Fruit fly (Drosophila melanogaster) whole organism, embryonic: ENCODE measurements around the gene pont.

Source experiments
- Atf-2 ChIP-seq: fragments of 200-800 bp; sonication (Bioruptor generic); optimal IDR thresholded peaks from 2 replicates; lab custom pipeline; 2016; ENCODE audit warnings: missing biosample characterization, missing genetic modification characterization
- Atf6 ChIP-seq: fragments of 200-800 bp; sonication (Bioruptor generic); IDR thresholded peaks from 2 replicates; pipeline ENCODE4 v1.3.6; 2022; ENCODE audit warnings: missing biosample characterization, missing genetic modification characterization
- CG12391 ChIP-seq: fragments of 200-800 bp; sonication (Bioruptor generic); optimal IDR thresholded peaks from 3 replicates; lab custom pipeline; 2018; ENCODE audit warnings: missing biosample characterization, mild to moderate bottlenecking, missing genetic modification characterization, moderate library complexity
- CG12769 ChIP-seq: fragments of 200-800 bp; sonication (Bioruptor generic); optimal IDR thresholded peaks from 2 replicates; lab custom pipeline; 2019; ENCODE audit warnings: missing biosample characterization, mild to moderate bottlenecking, missing genetic modification characterization, moderate library complexity
- CG14441 ChIP-seq: fragments of 200-800 bp; sonication (Bioruptor generic); IDR thresholded peaks from 2 replicates; pipeline ENCODE4 v1.3.6; 2022; ENCODE audit warnings: missing biosample characterization, missing genetic modification characterization
- CG14710 ChIP-seq: fragments of 200-800 bp; sonication (Bioruptor generic); optimal IDR thresholded peaks from 3 replicates; lab custom pipeline; 2019; ENCODE audit warnings: missing biosample characterization, mild to moderate bottlenecking, missing genetic modification characterization, moderate library complexity
- CG14965 ChIP-seq: fragments of 200-800 bp; sonication (Bioruptor generic); optimal IDR thresholded peaks from 2 replicates; lab custom pipeline; 2016; ENCODE audit warnings: missing biosample characterization, missing genetic modification characterization, borderline replicate concordance
- CG17612 ChIP-seq: fragments of 200-800 bp; sonication (Bioruptor generic); IDR thresholded peaks from 2 replicates; pipeline ENCODE4 v1.3.6; 2022; ENCODE audit warnings: missing biosample characterization, missing genetic modification characterization
- CG2199 ChIP-seq: fragments of 200-800 bp; sonication (Bioruptor generic); IDR thresholded peaks from 3 replicates; pipeline ENCODE4 v1.3.6; 2022; ENCODE audit warnings: missing biosample characterization, missing genetic modification characterization
- CG32532 ChIP-seq: fragments of 200-800 bp; sonication (Bioruptor generic); IDR thresholded peaks from 2 replicates; pipeline ENCODE4 v1.3.6; 2022; ENCODE audit warnings: missing biosample characterization, missing genetic modification characterization
- CG34376 ChIP-seq: fragments of 200-800 bp; sonication (Bioruptor generic); optimal IDR thresholded peaks from 2 replicates; lab custom pipeline; 2018; ENCODE audit warnings: missing biosample characterization, mild to moderate bottlenecking, missing genetic modification characterization
- CG3847 ChIP-seq: fragments of 200-800 bp; sonication (Bioruptor generic); IDR thresholded peaks from 2 replicates; pipeline ENCODE4 v1.3.6; 2022; ENCODE audit warnings: missing biosample characterization, missing genetic modification characterization
- CG4360 ChIP-seq: fragments of 200-800 bp; sonication (Bioruptor generic); IDR thresholded peaks from 2 replicates; pipeline ENCODE4 v1.3.6; 2022; ENCODE audit warnings: missing biosample characterization, missing genetic modification characterization
- CG6791 ChIP-seq: fragments of 200-800 bp; sonication (Bioruptor generic); IDR thresholded peaks from 3 replicates; pipeline ENCODE4 v1.3.6; 2022; ENCODE audit warnings: missing biosample characterization, missing genetic modification characterization; ENCODE audit not compliant: partially characterized antibody
- Deaf1 ChIP-seq: fragments of 200-800 bp; optimal IDR thresholded peaks from 3 replicates; lab custom pipeline; 2019; ENCODE audit warnings: missing biosample characterization, mild to moderate bottlenecking, missing genetic modification characterization, moderate library complexity
- E2f1 ChIP-seq: fragments of 200-800 bp; sonication (Bioruptor generic); IDR thresholded peaks from 2 replicates; pipeline ENCODE4 v1.3.6; 2022; ENCODE audit warnings: missing biosample characterization, missing genetic modification characterization
- E2f2 ChIP-seq: fragments of 200-800 bp; sonication (Bioruptor generic); IDR thresholded peaks from 2 replicates; pipeline ENCODE4 v1.3.6; 2022; ENCODE audit warnings: missing biosample characterization, missing genetic modification characterization
- ERR ChIP-seq: fragments of 200-800 bp; sonication (Bioruptor generic); optimal IDR thresholded peaks from 2 replicates; lab custom pipeline; 2016; ENCODE audit warnings: missing biosample characterization, missing genetic modification characterization
- Ets65A ChIP-seq: fragments of 200-800 bp; sonication (Bioruptor generic); peaks from one replicate; lab custom pipeline; 2016; ENCODE audit warnings: missing biosample characterization, missing genetic modification characterization
- Max ChIP-seq: fragments of 200-800 bp; sonication (Bioruptor generic); optimal IDR thresholded peaks from 2 replicates; lab custom pipeline; 2016; ENCODE audit warnings: missing biosample characterization, mild to moderate bottlenecking, missing genetic modification characterization
- Meics ChIP-seq: fragments of 200-800 bp; sonication (Bioruptor generic); optimal IDR thresholded peaks from 2 replicates; lab custom pipeline; 2017; ENCODE audit warnings: missing biosample characterization, mild to moderate bottlenecking, missing genetic modification characterization
- Sin3A ChIP-seq: fragments of >200 bp; optimal IDR thresholded peaks from 2 replicates; lab custom pipeline; 2018
- Spps ChIP-seq: fragments of 200-800 bp; sonication (Bioruptor generic); optimal IDR thresholded peaks from 2 replicates; lab custom pipeline; 2018; ENCODE audit warnings: missing biosample characterization, mild to moderate bottlenecking, missing genetic modification characterization
- Ssrp ChIP-seq: fragments of 200-800 bp; sonication (Bioruptor generic); optimal IDR thresholded peaks from 2 replicates; lab custom pipeline; 2018; ENCODE audit warnings: missing biosample characterization, mild to moderate bottlenecking, missing genetic modification characterization, moderate library complexity
- Trl ChIP-seq, 3 experiments: fragments of >200 bp in 2 of 3; fragments of 200-800 bp in 1 of 3; sonication (Bioruptor generic) in 1 of 3; optimal IDR thresholded peaks; 2 replicates in 1 of 3; 3 replicates in 2 of 3; lab custom pipeline; 2016 to 2017; ENCODE audit warnings: missing biosample characterization in 1 of 3, missing genetic modification characterization in 1 of 3
- Vsx1 ChIP-seq: fragments of 200-800 bp; sonication (Bioruptor generic); optimal IDR thresholded peaks from 2 replicates; lab custom pipeline; 2017; ENCODE audit warnings: missing biosample characterization, mild to moderate bottlenecking, missing genetic modification characterization, missing genetic modification reagents
- bab2 ChIP-seq: fragments of 200-800 bp; sonication (Bioruptor generic); optimal IDR thresholded peaks from 2 replicates; lab custom pipeline; 2016; ENCODE audit warnings: missing biosample characterization, missing genetic modification characterization
- cwo ChIP-seq: fragments of 200-800 bp; sonication (Bioruptor generic); optimal IDR thresholded peaks from 3 replicates; lab custom pipeline; 2017; ENCODE audit warnings: missing biosample characterization, missing genetic modification characterization, mild to moderate bottlenecking, moderate library complexity, missing genetic modification reagents
- fru ChIP-seq: fragments of >200 bp; optimal IDR thresholded peaks from 2 replicates; lab custom pipeline; 2017
- mam ChIP-seq: fragments of 200-800 bp; sonication (Bioruptor generic); optimal IDR thresholded peaks from 3 replicates; lab custom pipeline; 2016; ENCODE audit warnings: missing biosample characterization, missing genetic modification characterization
- mld ChIP-seq: fragments of 200-800 bp; sonication (Bioruptor generic); IDR thresholded peaks from 3 replicates; pipeline ENCODE4 v1.3.6; 2022; ENCODE audit warnings: missing biosample characterization, missing genetic modification characterization; ENCODE audit not compliant: partially characterized antibody
- otp ChIP-seq: fragments of 200-800 bp; sonication (Bioruptor generic); IDR thresholded peaks from 3 replicates; pipeline ENCODE4, ENCODE4 v1.3.6; 2022; ENCODE audit warnings: missing biosample characterization, missing genetic modification characterization
- sens ChIP-seq: fragments of 200-800 bp; sonication (Bioruptor generic); peaks from one replicate; lab custom pipeline; 2016; ENCODE audit warnings: missing biosample characterization, missing genetic modification characterization

Gene pont

DNA sequence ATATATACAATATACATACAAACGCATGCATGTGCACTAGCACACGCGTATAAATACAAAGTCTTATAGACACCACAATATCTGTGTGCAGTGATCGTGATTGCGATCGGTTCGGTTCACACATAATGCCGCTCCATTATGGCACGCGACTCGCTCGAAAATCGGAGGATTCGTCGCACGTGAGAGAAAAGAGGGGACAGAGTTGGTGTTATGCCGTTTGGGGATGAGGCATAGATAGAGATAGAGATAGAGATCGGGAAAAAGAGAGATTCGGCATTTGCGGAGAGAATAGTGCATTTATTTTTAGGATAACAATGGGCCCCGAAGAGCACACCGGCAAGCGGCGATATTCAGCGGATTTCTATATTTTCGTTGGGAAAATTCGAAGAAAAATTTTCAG lies 22.2 kb downstream of the pont start (continued):
- TF ChIP-seq CG12769 (tag; lab: Kevin White, UChicago), result peak; percentile 71
- TF ChIP-seq CG4360 (GFP tag; lab: Robert Waterston, UW), result no peak
- peak; percentile 84 for TF ChIP-seq Deaf1 (tag; lab: Kevin White, UChicago)
- peak; percentile 81 for TF ChIP-seq cwo (GFP tag; lab: Kevin White, UChicago)
- no peak for TF ChIP-seq CG14965 (GFP tag; lab: Kevin White, UChicago)
- TF ChIP-seq Vsx1 (GFP tag; lab: Kevin White, UChicago), result no peak

DNA sequence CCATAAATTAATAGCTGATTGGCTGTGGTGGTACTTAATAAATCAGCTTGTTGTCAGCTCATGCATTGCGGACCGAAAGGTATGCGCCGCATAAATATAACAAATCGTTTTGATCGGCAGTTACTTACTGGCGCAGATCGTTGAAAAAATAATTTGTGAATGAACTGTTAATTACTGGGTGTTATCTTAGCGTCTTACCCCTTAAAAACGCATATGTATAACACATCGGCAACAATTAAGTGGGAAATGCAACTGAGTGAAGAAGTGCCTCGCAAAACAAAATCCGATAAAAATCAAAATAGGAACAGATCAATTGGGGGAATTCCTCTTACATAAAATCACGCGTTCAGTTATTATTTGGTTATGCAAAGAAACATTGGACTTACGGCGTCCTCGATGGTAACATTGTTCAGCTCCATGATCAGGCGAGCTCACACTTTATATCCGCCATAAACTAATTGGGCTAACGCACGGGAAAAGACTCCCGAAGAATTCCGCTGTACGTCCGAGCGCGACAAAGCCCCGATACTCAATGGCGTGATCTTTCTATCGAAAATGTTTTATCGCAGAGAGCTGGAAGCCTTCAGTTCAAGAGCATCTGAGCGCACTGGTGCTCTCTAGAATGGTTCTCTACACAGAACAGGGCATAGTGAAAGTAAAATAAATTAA lies 49.3 kb downstream of the pont start, which contains the start of gene CG6293:
CG6293 (minus strand) TSS at position 538 of the 669 bp plus-strand sequence.
- TF ChIP-seq otp (GFP tag; lab: Robert Waterston, UW), result 0 out of 3 replicates have a peak, but pooled peaks have one; percentile 5
- TF ChIP-seq Ets65A (GFP tag; lab: Kevin White, UChicago), result peak; percentile 39
- peak; percentile 54; the same call in 1 of the 3 replicates for TF ChIP-seq CG6791 (GFP tag; lab: Robert Waterston, UW)
- TF ChIP-seq Max (GFP tag; lab: Kevin White, UChicago), result no peak
- 0 out of 3 replicates have a peak, but pooled peaks have one; percentile 35 for TF ChIP-seq mld (GFP tag; lab: Robert Waterston, UW)
- TF ChIP-seq ERR (GFP tag; lab: Kevin White, UChicago), result no peak
- TF ChIP-seq CG12391, result no peak
- 0 out of 2 replicates have a peak, but pooled peaks have one; percentile 15 for TF ChIP-seq E2f2 (GFP tag; lab: Robert Waterston, UW)
- TF ChIP-seq CG14710 (tag; lab: Kevin White, UChicago), result no peak
- 0 out of 2 replicates have a peak, but pooled peaks have one; percentile 6 for TF ChIP-seq CG14441 (GFP tag; lab: Robert Waterston, UW)
- TF ChIP-seq Atf6 (GFP tag; lab: Robert Waterston, UW), result peak; percentile 8; the same call in 1 of the 2 replicates
- TF ChIP-seq CG32532, result peak; percentile 24; the same call in 1 of the 2 replicates
- TF ChIP-seq Ssrp (tag; lab: Kevin White, UChicago), result no peak
- TF ChIP-seq Meics (GFP tag; lab: Kevin White, UChicago), result no peak
- peak in 1 of 2 experiments; percentile 44 for TF ChIP-seq Trl (optimal IDR thresholded peaks at IDR 0.05; lab: Kevin White, UChicago)
- no peak for TF ChIP-seq Trl (GFP tag; optimal IDR thresholded peaks at IDR 0.05; lab: Kevin White, UChicago)

DNA sequence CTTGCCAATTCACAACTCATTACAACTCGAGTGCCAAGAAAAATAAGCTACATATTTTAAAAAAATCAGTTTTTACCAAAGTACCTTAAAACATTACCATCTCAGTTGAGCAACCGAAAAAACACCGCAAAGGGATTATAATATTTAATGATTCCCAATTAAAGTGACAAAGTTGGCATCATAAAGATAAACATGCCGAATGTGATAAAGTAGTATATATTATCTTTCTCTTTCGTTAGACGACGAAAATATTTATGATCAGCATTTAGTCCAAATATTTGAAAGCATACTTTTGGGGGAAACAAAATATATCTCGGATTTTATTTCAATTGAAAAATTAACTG lies 49.8 kb downstream of the pont start:
- TF ChIP-seq fru (lab: Kevin White, UChicago), result no peak
- no peak for TF ChIP-seq Sin3A (lab: Kevin White, UChicago)
- TF ChIP-seq CG3847 (GFP tag; lab: Robert Waterston, UW), result no peak
- no peak for TF ChIP-seq CG14965 (GFP tag; lab: Kevin White, UChicago)
- no peak for TF ChIP-seq Atf-2 (GFP tag; lab: Kevin White, UChicago)
- 0 out of 3 replicates have a peak, but pooled peaks have one; percentile 23 for TF ChIP-seq CG2199 (GFP tag; lab: Robert Waterston, UW)
- no peak for TF ChIP-seq bab2
- no peak for TF ChIP-seq E2f1 (GFP tag; lab: Robert Waterston, UW)
- TF ChIP-seq CG34376, result peak; percentile 58
- TF ChIP-seq sens (GFP tag; lab: Kevin White, UChicago), result no peak
- TF ChIP-seq CG17612 (GFP tag; lab: Robert Waterston, UW), result no peak
- no peak for TF ChIP-seq mam (GFP tag; lab: Kevin White, UChicago)
- no peak for TF ChIP-seq Spps (tag; lab: Kevin White, UChicago)
